Worm (Caenorhabditis elegans) whole organism, L3 larva: ENCODE results near the gene vha-18.

Experiments used
- R02D3.7 ChIP-seq: fragments of 150-350 bp; optimal IDR thresholded peaks from 2 replicates; lab custom pipeline; 2014; ENCODE audit warnings: missing biosample characterization, missing genetic modification characterization
- ZK546.5 ChIP-seq: sonication (generic microtip); optimal IDR thresholded peaks from 2 replicates; lab custom pipeline; 2017; ENCODE audit warnings: missing biosample characterization, missing genetic modification characterization
- ama-1 ChIP-seq: fragments of 150-350 bp; optimal IDR thresholded peaks from 2 replicates; lab custom pipeline; 2018
- ceh-16 ChIP-seq: sonication (generic microtip); optimal IDR thresholded peaks from 2 replicates; lab custom pipeline; 2017; ENCODE audit warnings: missing biosample characterization, missing genetic modification characterization
- ceh-28 ChIP-seq: fragments of 150-350 bp; optimal IDR thresholded peaks from 2 replicates; lab custom pipeline; 2014; ENCODE audit warnings: missing biosample characterization, missing genetic modification reagents, missing genetic modification characterization
- ceh-82 ChIP-seq: fragments of 150-350 bp; optimal IDR thresholded peaks from 2 replicates; lab custom pipeline; 2014; ENCODE audit warnings: missing biosample characterization, missing genetic modification characterization
- ceh-9 ChIP-seq: sonication (generic microtip); optimal IDR thresholded peaks from 2 replicates; lab custom pipeline; 2018; ENCODE audit warnings: missing biosample characterization, missing genetic modification characterization
- daf-12 ChIP-seq: fragments of 150-350 bp; optimal IDR thresholded peaks from 2 replicates; lab custom pipeline; 2014; ENCODE audit warnings: missing biosample characterization, missing genetic modification reagents, missing genetic modification characterization
- egl-27 ChIP-seq: sonication (generic microtip); optimal IDR thresholded peaks from 4 replicates; lab custom pipeline; 2017; ENCODE audit warnings: missing biosample characterization, missing genetic modification reagents, missing genetic modification characterization
- egl-5 ChIP-seq: fragments of 150-350 bp; optimal IDR thresholded peaks from 2 replicates; lab custom pipeline; 2017; ENCODE audit warnings: missing biosample characterization, missing genetic modification reagents, missing genetic modification characterization, inconsistent platforms
- elt-1 ChIP-seq: fragments of 150-350 bp; optimal IDR thresholded peaks from 2 replicates; lab custom pipeline; 2014; ENCODE audit warnings: missing biosample characterization, missing genetic modification characterization
- elt-2 ChIP-seq: sonication (generic microtip); optimal IDR thresholded peaks from 2 replicates; lab custom pipeline; 2016; ENCODE audit warnings: missing genetic modification reagents, mild to moderate bottlenecking, missing genetic modification characterization, missing compliant biosample characterization
- eor-1 ChIP-seq, 2 experiments: fragments of 150-350 bp; optimal IDR thresholded peaks; 2 replicates each; lab custom pipeline; 2014 to 2018; ENCODE audit warnings: missing biosample characterization in 2 of 2, missing genetic modification characterization in 2 of 2
- fkh-10 ChIP-seq: sonication (generic microtip); optimal IDR thresholded peaks from 2 replicates; lab custom pipeline; 2017; ENCODE audit warnings: missing biosample characterization, missing genetic modification reagents, missing genetic modification characterization
- fos-1 ChIP-seq: fragments of 150-350 bp; optimal IDR thresholded peaks from 2 replicates; lab custom pipeline; 2014; ENCODE audit warnings: missing biosample characterization, missing genetic modification characterization
- hmg-11 ChIP-seq: sonication (generic microtip); optimal IDR thresholded peaks from 2 replicates; lab custom pipeline; 2016; ENCODE audit warnings: missing genetic modification characterization, missing compliant biosample characterization
- jun-1 ChIP-seq: fragments of 150-350 bp; optimal IDR thresholded peaks from 2 replicates; lab custom pipeline; 2014; ENCODE audit warnings: missing biosample characterization, missing genetic modification reagents, missing genetic modification characterization
- lin-15B ChIP-seq: fragments of 150-350 bp; optimal IDR thresholded peaks from 2 replicates; lab custom pipeline; 2014; ENCODE audit warnings: missing biosample characterization, missing genetic modification characterization
- mdl-1 ChIP-seq: fragments of 150-350 bp; optimal IDR thresholded peaks from 2 replicates; lab custom pipeline; 2014; ENCODE audit warnings: missing biosample characterization, missing genetic modification characterization
- mml-1 ChIP-seq: fragments of 150-350 bp; sonication (generic microtip); optimal IDR thresholded peaks from 3 replicates; lab custom pipeline; 2014; ENCODE audit warnings: missing biosample characterization, missing genetic modification characterization
- nfya-1 ChIP-seq: sonication (generic microtip); optimal IDR thresholded peaks from 2 replicates; lab custom pipeline; 2017; ENCODE audit warnings: missing genetic modification characterization, mild to moderate bottlenecking, missing compliant biosample characterization, antibody characterized with exemption, moderate library complexity; ENCODE audit not compliant: insufficient read depth
- nhr-11 ChIP-seq: fragments of 150-350 bp; optimal IDR thresholded peaks from 2 replicates; lab custom pipeline; 2014; ENCODE audit warnings: missing biosample characterization, missing genetic modification characterization
- nhr-23 ChIP-seq: fragments of 150-350 bp; optimal IDR thresholded peaks from 2 replicates; lab custom pipeline; 2014; ENCODE audit warnings: missing biosample characterization, missing genetic modification reagents, missing genetic modification characterization
- nhr-237 ChIP-seq: fragments of 150-350 bp; optimal IDR thresholded peaks from 2 replicates; lab custom pipeline; 2014; ENCODE audit warnings: missing biosample characterization, missing genetic modification characterization
- nhr-25 ChIP-seq: sonication (generic microtip); optimal IDR thresholded peaks from 2 replicates; lab custom pipeline; 2017; ENCODE audit warnings: missing biosample characterization, missing genetic modification characterization
- nhr-43 ChIP-seq: sonication (generic microtip); optimal IDR thresholded peaks from 2 replicates; lab custom pipeline; 2016; ENCODE audit warnings: mild to moderate bottlenecking, missing genetic modification characterization, missing compliant biosample characterization; ENCODE audit not compliant: poor library complexity, severe bottlenecking
- nhr-67 ChIP-seq: fragments of 150-350 bp; optimal IDR thresholded peaks from 2 replicates; lab custom pipeline; 2014; ENCODE audit warnings: missing biosample characterization, missing genetic modification characterization
- nhr-76 ChIP-seq: fragments of 150-350 bp; sonication (generic microtip); optimal IDR thresholded peaks from 5 replicates; lab custom pipeline; 2014; ENCODE audit warnings: missing biosample characterization, missing genetic modification characterization
- pha-4 ChIP-seq: fragments of 150-350 bp; optimal IDR thresholded peaks from 2 replicates; lab custom pipeline; 2014; ENCODE audit warnings: missing biosample characterization, missing genetic modification reagents, missing genetic modification characterization
- pqm-1 ChIP-seq: fragments of 150-350 bp; optimal IDR thresholded peaks from 2 replicates; lab custom pipeline; 2017; ENCODE audit warnings: missing biosample characterization, missing genetic modification characterization, inconsistent platforms
- sea-2 ChIP-seq: fragments of 150-350 bp; sonication (generic microtip); optimal IDR thresholded peaks from 4 replicates; lab custom pipeline; 2014; ENCODE audit warnings: missing biosample characterization, missing genetic modification reagents, missing genetic modification characterization
- skn-1 ChIP-seq: fragments of 150-350 bp; optimal IDR thresholded peaks from 2 replicates; lab custom pipeline; 2014; ENCODE audit warnings: missing biosample characterization, missing genetic modification characterization
- unc-39 ChIP-seq: sonication (generic microtip); optimal IDR thresholded peaks from 4 replicates; lab custom pipeline; 2017; ENCODE audit warnings: missing biosample characterization, missing genetic modification characterization
- unc-62 ChIP-seq: fragments of 150-350 bp; sonication (generic microtip); optimal IDR thresholded peaks from 4 replicates; lab custom pipeline; 2014; ENCODE audit warnings: missing biosample characterization, missing genetic modification reagents, missing genetic modification characterization
- ztf-11 ChIP-seq: fragments of 150-350 bp; optimal IDR thresholded peaks from 2 replicates; lab custom pipeline; 2014; ENCODE audit warnings: missing biosample characterization, missing genetic modification characterization

The vha-18 gene

ce11 chrV:8444357-8444856 lies 31.1 kb upstream of the vha-18 start, which contains the start of gene lmd-3:
Gene lmd-3, minus strand, starts transcription at chrV:8444806.
- TF ChIP-seq ceh-9 (tag; lab: Kevin White, UChicago) (no peak), mml-1 (tag; lab: Kevin White, UChicago) (no peak), sea-2 (GFP tag; lab: Kevin White, UChicago) (no peak), jun-1 (tag; lab: Kevin White, UChicago) (no peak), ceh-82 (tag; lab: Kevin White, UChicago) (no peak), nhr-11 (tag; lab: Kevin White, UChicago) (no peak), ceh-28 (tag; lab: Kevin White, UChicago) (no peak), nhr-76 (tag; lab: Kevin White, UChicago) (no peak), nhr-25 (tag; lab: Kevin White, UChicago) (no peak), fos-1 (tag; lab: Kevin White, UChicago) (no peak), nhr-43 (tag; lab: Kevin White, UChicago) (no peak)
- TF ChIP-seq, all 47 proteins: peak for 0

- TF ChIP-seq unc-62 (GFP tag; lab: Kevin White, UChicago) (peak; percentile 12), hmg-11 (no peak), elt-1 (tag; lab: Kevin White, UChicago) (peak; percentile 49)
Measured at ce11 chrV:8437358-8437757, 24.1 kb upstream of the vha-18 start.

ce11 chrV:8435292-8435691 lies 22.0 kb upstream of the vha-18 start:
- TF ChIP-seq egl-27 (no peak), fkh-10 (GFP tag; lab: Kevin White, UChicago) (peak; percentile 25)

ce11 chrV:8434400-8434827 lies 21.1 kb upstream of the vha-18 start:
- peak; percentile 50 for TF ChIP-seq pqm-1 (tag; lab: Kevin White, UChicago)
- no peak for TF ChIP-seq egl-27
- peak; percentile 23 for TF ChIP-seq nhr-25 (tag; lab: Kevin White, UChicago)
- TF ChIP-seq unc-62 (GFP tag; lab: Kevin White, UChicago): no peak
- TF ChIP-seq ZK546.5 (tag; lab: Kevin White, UChicago): no peak
- peak; percentile 69 for TF ChIP-seq pha-4
- TF ChIP-seq unc-39 (tag; lab: Kevin White, UChicago): no peak
- TF ChIP-seq ceh-82 (tag; lab: Kevin White, UChicago): no peak
- TF ChIP-seq fos-1 (tag; lab: Kevin White, UChicago): no peak
- TF ChIP-seq daf-12 (tag; lab: Kevin White, UChicago): no peak
- no peak for TF ChIP-seq ceh-16 (tag; lab: Kevin White, UChicago)
- TF ChIP-seq nhr-67 (tag; lab: Kevin White, UChicago): no peak
- TF ChIP-seq R02D3.7: no peak
- TF ChIP-seq elt-2 (tag; lab: Kevin White, UChicago): peak; percentile 83
- peak; percentile 1 for TF ChIP-seq nhr-23 (tag; lab: Kevin White, UChicago)
- TF ChIP-seq ztf-11 (tag; lab: Kevin White, UChicago): no peak
- TF ChIP-seq nhr-237 (tag; lab: Kevin White, UChicago): no peak
- no peak for TF ChIP-seq ceh-28 (tag; lab: Kevin White, UChicago)

DNA sequence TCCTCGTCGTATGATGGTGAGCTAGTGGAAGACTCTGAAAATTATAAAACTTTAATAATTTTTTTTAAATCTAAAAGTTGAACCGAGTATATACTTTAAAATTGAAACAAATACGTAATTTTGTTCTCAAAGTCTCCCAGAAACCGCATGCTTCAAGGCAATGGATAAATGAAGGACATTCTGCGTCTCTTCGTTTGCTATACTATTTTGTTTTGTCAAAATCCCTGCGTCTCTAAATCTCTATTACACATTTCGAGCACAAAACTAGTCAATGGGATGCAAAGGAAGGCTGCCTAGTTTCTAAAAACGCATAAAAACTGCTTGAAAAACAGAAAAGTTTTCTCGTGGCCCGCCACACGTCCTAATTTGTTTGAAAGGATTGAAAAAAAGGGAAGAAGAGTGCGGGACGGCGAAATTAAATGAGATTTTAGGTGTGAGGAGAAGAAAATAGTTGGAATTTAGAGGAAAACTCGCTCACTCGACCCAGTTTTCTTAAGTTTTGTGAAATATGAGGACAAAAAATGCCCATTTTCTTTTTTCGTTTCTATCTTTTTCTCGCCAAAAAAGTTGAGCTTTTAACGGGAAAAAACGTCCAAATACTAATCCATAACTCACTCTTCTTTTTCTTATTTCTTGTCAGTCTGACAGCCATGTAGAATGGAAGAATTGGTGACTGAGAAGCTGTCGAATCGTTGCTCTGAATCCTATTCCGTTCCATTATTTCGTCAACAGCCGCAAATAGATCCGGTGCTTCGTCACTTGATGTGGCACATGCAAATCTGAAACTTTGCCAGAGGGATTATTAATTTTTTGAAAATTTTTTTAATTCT lies 15.5 kb upstream of the vha-18 start:
- TF ChIP-seq nfya-1 (tag; lab: Kevin White, UChicago) (peak; percentile 44), eor-1 (tag; optimal IDR thresholded peaks at IDR 0.05; lab: Kevin White, UChicago) (no peak), ceh-28 (tag; lab: Kevin White, UChicago) (no peak), nhr-237 (tag; lab: Kevin White, UChicago) (no peak), nhr-11 (tag; lab: Kevin White, UChicago) (no peak), egl-5 (tag; lab: Kevin White, UChicago) (peak; percentile 54), unc-62 (GFP tag; lab: Kevin White, UChicago) (no peak), lin-15B (no peak), mml-1 (tag; lab: Kevin White, UChicago) (no peak), unc-39 (tag; lab: Kevin White, UChicago) (no peak), nhr-25 (tag; lab: Kevin White, UChicago) (no peak), elt-1 (tag; lab: Kevin White, UChicago) (no peak), mdl-1 (no peak), egl-27 (no peak), ama-1 (lab: Kevin White, UChicago) (no peak), hmg-11 (peak; percentile 54), ceh-9 (tag; lab: Kevin White, UChicago) (no peak), pha-4 (no peak), R02D3.7 (no peak), ztf-11 (tag; lab: Kevin White, UChicago) (no peak), daf-12 (tag; lab: Kevin White, UChicago) (no peak), pqm-1 (tag; lab: Kevin White, UChicago) (no peak), jun-1 (tag; lab: Kevin White, UChicago) (no peak), skn-1 (tag; lab: Kevin White, UChicago) (no peak)
- TF ChIP-seq, all 47 proteins: peak for 3
